Fruit fly (Drosophila melanogaster) whole organism, embryonic: ENCODE results near the gene Mvd.
A peak's percentile ranks its signal among the peaks of the same experiment; 100 is the strongest.

ENCODE experiments used
- Adf1 ChIP-seq: fragments of 200-800 bp; sonication (Bioruptor generic); IDR thresholded peaks from 2 replicates; pipeline ENCODE4 v1.3.6; 2022; ENCODE audit warnings: missing biosample characterization, missing genetic modification characterization
- Antp ChIP-seq: fragments of 200-800 bp; sonication (Bioruptor generic); optimal IDR thresholded peaks from 3 replicates; lab custom pipeline; 2016; ENCODE audit warnings: missing biosample characterization, missing genetic modification characterization
- B-H2 ChIP-seq: fragments of 200-800 bp; sonication (Bioruptor generic); optimal IDR thresholded peaks from 2 replicates; lab custom pipeline; 2018; ENCODE audit warnings: missing biosample characterization, mild to moderate bottlenecking, missing genetic modification characterization
- Bgb ChIP-seq: fragments of 200-800 bp; sonication (Bioruptor generic); IDR thresholded peaks from 2 replicates; pipeline ENCODE4 v1.3.6; 2022; ENCODE audit warnings: missing biosample characterization, missing genetic modification characterization; ENCODE audit not compliant: partially characterized antibody
- C15 ChIP-seq: fragments of 200-800 bp; sonication (Bioruptor generic); IDR thresholded peaks from 3 replicates; pipeline ENCODE4 v1.3.6; 2022; ENCODE audit warnings: missing biosample characterization, missing genetic modification characterization
- CG11085 ChIP-seq: fragments of 200-800 bp; sonication (Bioruptor generic); IDR thresholded peaks from 2 replicates; pipeline ENCODE4 v1.3.6; 2022; ENCODE audit warnings: missing biosample characterization, missing genetic modification characterization
- CG12071 ChIP-seq: fragments of 200-800 bp; sonication (Bioruptor generic); optimal IDR thresholded peaks from 3 replicates; lab custom pipeline; 2018; ENCODE audit warnings: missing biosample characterization, mild to moderate bottlenecking, missing genetic modification characterization
- CG14014 ChIP-seq: fragments of 200-800 bp; sonication (Bioruptor generic); IDR thresholded peaks from 2 replicates; pipeline ENCODE4 v1.3.6; 2022; ENCODE audit warnings: missing biosample characterization, missing genetic modification characterization
- CG14050 ChIP-seq: fragments of 200-800 bp; sonication (Bioruptor generic); IDR thresholded peaks from 3 replicates; pipeline ENCODE4 v1.3.6; 2022; ENCODE audit warnings: missing biosample characterization, missing genetic modification characterization
- CG15011 ChIP-seq: fragments of 200-800 bp; sonication (Bioruptor generic); optimal IDR thresholded peaks from 3 replicates; lab custom pipeline; 2018; ENCODE audit warnings: missing biosample characterization, mild to moderate bottlenecking, missing genetic modification characterization
- CG1529 ChIP-seq: fragments of 200-800 bp; sonication (Bioruptor generic); optimal IDR thresholded peaks from 3 replicates; lab custom pipeline; 2018; ENCODE audit warnings: missing biosample characterization, missing genetic modification characterization
- CG17568 ChIP-seq: fragments of 200-800 bp; sonication (Bioruptor generic); optimal IDR thresholded peaks from 2 replicates; lab custom pipeline; 2018; ENCODE audit warnings: missing biosample characterization, mild to moderate bottlenecking, missing genetic modification characterization, moderate library complexity
- CG17912 ChIP-seq: fragments of 200-800 bp; sonication (Bioruptor generic); optimal IDR thresholded peaks from 2 replicates; lab custom pipeline; 2018; ENCODE audit warnings: missing biosample characterization, mild to moderate bottlenecking, missing genetic modification characterization
- CG18764 ChIP-seq: fragments of 200-800 bp; sonication (Bioruptor generic); optimal IDR thresholded peaks from 3 replicates; lab custom pipeline; 2016; ENCODE audit warnings: missing biosample characterization, missing genetic modification characterization
- CG2875 ChIP-seq: fragments of 200-800 bp; sonication (Bioruptor generic); optimal IDR thresholded peaks from 2 replicates; lab custom pipeline; 2017; ENCODE audit warnings: missing biosample characterization, mild to moderate bottlenecking, missing genetic modification characterization, missing genetic modification reagents
- CG2889 ChIP-seq: fragments of 200-800 bp; sonication (Bioruptor generic); IDR thresholded peaks from 3 replicates; pipeline ENCODE4 v1.3.6; 2022; ENCODE audit warnings: missing biosample characterization, missing genetic modification characterization
- CG31365 ChIP-seq: fragments of 200-800 bp; sonication (Bioruptor generic); optimal IDR thresholded peaks from 2 replicates; lab custom pipeline; 2018; ENCODE audit warnings: missing biosample characterization, mild to moderate bottlenecking, missing genetic modification characterization
- CG4282 ChIP-seq: fragments of 200-800 bp; sonication (Bioruptor generic); optimal IDR thresholded peaks from 2 replicates; lab custom pipeline; 2016; ENCODE audit warnings: missing biosample characterization, missing genetic modification characterization
- CG4328 ChIP-seq: fragments of 200-800 bp; sonication (Bioruptor generic); optimal IDR thresholded peaks from 3 replicates; lab custom pipeline; 2017; ENCODE audit warnings: missing biosample characterization, missing genetic modification reagents, missing genetic modification characterization
- CG6791 ChIP-seq: fragments of 200-800 bp; sonication (Bioruptor generic); IDR thresholded peaks from 3 replicates; pipeline ENCODE4 v1.3.6; 2022; ENCODE audit warnings: missing biosample characterization, missing genetic modification characterization; ENCODE audit not compliant: partially characterized antibody
- CG7745 ChIP-seq: fragments of 200-800 bp; sonication (Bioruptor generic); optimal IDR thresholded peaks from 2 replicates; lab custom pipeline; 2018; ENCODE audit warnings: missing biosample characterization, mild to moderate bottlenecking, missing genetic modification characterization, moderate library complexity
- CG8765 ChIP-seq: fragments of 200-800 bp; sonication (Bioruptor generic); IDR thresholded peaks from 2 replicates; pipeline ENCODE4 v1.3.6; 2022; ENCODE audit warnings: missing biosample characterization, missing genetic modification characterization
- CG9932 ChIP-seq: fragments of 200-800 bp; sonication (Bioruptor generic); IDR thresholded peaks from 2 replicates; pipeline ENCODE4 v1.3.6; 2022; ENCODE audit warnings: missing biosample characterization, missing genetic modification characterization
- CTCF ChIP-seq: fragments of 200-800 bp; sonication (Bioruptor generic); optimal IDR thresholded peaks from 2 replicates; lab custom pipeline; 2017; ENCODE audit warnings: missing biosample characterization, mild to moderate bottlenecking, missing genetic modification characterization, moderate library complexity
- Chrac-16 ChIP-seq: fragments of 200-800 bp; sonication (Bioruptor generic); optimal IDR thresholded peaks from 3 replicates; lab custom pipeline; 2016; ENCODE audit warnings: missing biosample characterization, missing genetic modification characterization
- CkIIα-i1 ChIP-seq: fragments of 200-800 bp; sonication (Bioruptor generic); IDR thresholded peaks from 2 replicates; pipeline ENCODE4 v1.3.6; 2022; ENCODE audit warnings: missing biosample characterization, missing genetic modification characterization
- Doc2 ChIP-seq: fragments of 200-800 bp; sonication (Bioruptor generic); IDR thresholded peaks from 2 replicates; pipeline ENCODE4 v1.3.6; 2022; ENCODE audit warnings: missing biosample characterization, missing genetic modification characterization
- Dp ChIP-seq: fragments of 200-800 bp; sonication (Bioruptor generic); optimal IDR thresholded peaks from 2 replicates; lab custom pipeline; 2018; ENCODE audit warnings: missing biosample characterization, mild to moderate bottlenecking, missing genetic modification characterization, moderate library complexity
- Dref ChIP-seq: fragments of 200-800 bp; sonication (Bioruptor generic); IDR thresholded peaks from 2 replicates; pipeline ENCODE4 v1.3.6; 2022; ENCODE audit warnings: missing biosample characterization, missing genetic modification characterization
- Fer2 ChIP-seq: fragments of 200-800 bp; sonication (Bioruptor generic); optimal IDR thresholded peaks from 2 replicates; lab custom pipeline; 2018; ENCODE audit warnings: missing biosample characterization, mild to moderate bottlenecking, missing genetic modification characterization, moderate library complexity
- HLH54F ChIP-seq: fragments of 200-800 bp; sonication (Bioruptor generic); optimal IDR thresholded peaks from 3 replicates; lab custom pipeline; 2016; ENCODE audit warnings: missing biosample characterization, missing genetic modification characterization
- Mes4 ChIP-seq: fragments of 200-800 bp; sonication (Bioruptor generic); optimal IDR thresholded peaks from 2 replicates; lab custom pipeline; 2016; ENCODE audit warnings: missing biosample characterization, missing genetic modification characterization
- NFAT ChIP-seq: fragments of 200-800 bp; sonication (Bioruptor generic); IDR thresholded peaks from 2 replicates; pipeline ENCODE4 v1.3.6; 2022; ENCODE audit warnings: missing biosample characterization, missing genetic modification characterization
- Pdp1 ChIP-seq, 2 experiments: fragments of 200-800 bp; sonication (Bioruptor generic); optimal IDR thresholded peaks; 3 replicates each; lab custom pipeline; 2016; ENCODE audit warnings: missing biosample characterization in 2 of 2, missing genetic modification characterization in 2 of 2, mild to moderate bottlenecking in 1 of 2, moderate library complexity in 1 of 2
- chinmo ChIP-seq: fragments of 200-800 bp; sonication (Bioruptor generic); IDR thresholded peaks from 4 replicates; pipeline ENCODE4 v1.3.6; 2022; ENCODE audit warnings: missing biosample characterization, missing genetic modification characterization; ENCODE audit not compliant: partially characterized antibody
- ems ChIP-seq: fragments of 200-800 bp; sonication (Bioruptor generic); optimal IDR thresholded peaks from 3 replicates; lab custom pipeline; 2016; ENCODE audit warnings: missing biosample characterization, missing genetic modification characterization
- fd102C ChIP-seq: fragments of 200-800 bp; sonication (Bioruptor generic); optimal IDR thresholded peaks from 2 replicates; lab custom pipeline; 2018; ENCODE audit warnings: missing biosample characterization, mild to moderate bottlenecking, missing genetic modification characterization, moderate library complexity
- grau ChIP-seq: fragments of 200-800 bp; optimal IDR thresholded peaks from 3 replicates; lab custom pipeline; 2019; ENCODE audit warnings: missing biosample characterization, mild to moderate bottlenecking, missing genetic modification characterization, moderate library complexity
- gro ChIP-seq: fragments of 200-800 bp; sonication (Bioruptor generic); optimal IDR thresholded peaks from 2 replicates; lab custom pipeline; 2016; ENCODE audit warnings: missing biosample characterization, missing genetic modification characterization
- gsb ChIP-seq: fragments of 200-800 bp; sonication (Bioruptor generic); IDR thresholded peaks from 2 replicates; pipeline ENCODE4 v1.3.6; 2022; ENCODE audit warnings: missing biosample characterization, missing genetic modification characterization
- her ChIP-seq: fragments of 200-800 bp; sonication (Bioruptor generic); optimal IDR thresholded peaks from 2 replicates; lab custom pipeline; 2016; ENCODE audit warnings: missing biosample characterization, missing genetic modification characterization
- jumu ChIP-seq: fragments of 200-800 bp; sonication (Bioruptor generic); optimal IDR thresholded peaks from 3 replicates; lab custom pipeline; 2016; ENCODE audit warnings: missing biosample characterization, missing genetic modification characterization
- lilli ChIP-seq: fragments of 200-800 bp; sonication (Bioruptor generic); optimal IDR thresholded peaks from 3 replicates; lab custom pipeline; 2016; ENCODE audit warnings: missing biosample characterization, missing genetic modification characterization
- lmd ChIP-seq: fragments of 200-800 bp; sonication (Bioruptor generic); IDR thresholded peaks from 2 replicates; pipeline ENCODE4 v1.3.6; 2022; ENCODE audit warnings: missing biosample characterization, missing genetic modification characterization
- p53 ChIP-seq: fragments of 200-800 bp; sonication (Bioruptor generic); optimal IDR thresholded peaks from 2 replicates; lab custom pipeline; 2016; ENCODE audit warnings: missing biosample characterization, missing genetic modification characterization
- row ChIP-seq: fragments of 200-800 bp; sonication (Bioruptor generic); IDR thresholded peaks from 3 replicates; pipeline ENCODE4 v1.3.6; 2022; ENCODE audit warnings: missing biosample characterization, missing genetic modification characterization
- sens-2 ChIP-seq: fragments of 200-800 bp; sonication (Bioruptor generic); IDR thresholded peaks from 2 replicates; pipeline ENCODE4 v1.3.6; 2022; ENCODE audit warnings: missing biosample characterization, missing genetic modification characterization
- sna ChIP-seq: fragments of 200-800 bp; sonication (Bioruptor generic); IDR thresholded peaks from 2 replicates; pipeline ENCODE4 v1.3.6; 2022; ENCODE audit warnings: missing biosample characterization, missing genetic modification characterization; ENCODE audit not compliant: partially characterized antibody
- sob ChIP-seq: fragments of 200-800 bp; sonication (Bioruptor generic); IDR thresholded peaks from 2 replicates; pipeline ENCODE4 v1.3.6; 2022; ENCODE audit warnings: missing biosample characterization, missing genetic modification characterization
- ssp ChIP-seq: fragments of 200-800 bp; sonication (Bioruptor generic); IDR thresholded peaks from 2 replicates; pipeline ENCODE4 v1.3.6; 2022; ENCODE audit warnings: missing biosample characterization, missing genetic modification characterization
- twi ChIP-seq: fragments of 200-800 bp; optimal IDR thresholded peaks from 2 replicates; lab custom pipeline; 2019; ENCODE audit warnings: missing biosample characterization, mild to moderate bottlenecking, missing genetic modification characterization, moderate library complexity
- zen ChIP-seq: fragments of 200-800 bp; sonication (Bioruptor generic); optimal IDR thresholded peaks from 3 replicates; lab custom pipeline; 2018; ENCODE audit warnings: missing biosample characterization, mild to moderate bottlenecking, missing genetic modification characterization, moderate library complexity

Mvd gene

dm6 chrX:15703720-15704206, 45.2 kb upstream of the Mvd start, which contains the start of the genes Pis and Hap40 (continued):
- peak; percentile 63 for TF ChIP-seq twi (tag; lab: Kevin White, UChicago)
- TF ChIP-seq CG4282 (GFP tag; lab: Kevin White, UChicago), result no peak
- TF ChIP-seq CG4328 (GFP tag; lab: Kevin White, UChicago), result peak; percentile 31
- TF ChIP-seq gro (GFP tag; lab: Kevin White, UChicago), result peak; percentile 41
- 0 out of 2 replicates have a peak, but pooled peaks have one; percentile 15 for TF ChIP-seq Dref (GFP tag; lab: Robert Waterston, UW)
- no peak for TF ChIP-seq C15 (GFP tag; lab: Robert Waterston, UW)
- TF ChIP-seq sens-2 (GFP tag; lab: Robert Waterston, UW), result no peak
- TF ChIP-seq Mes4 (GFP tag; lab: Kevin White, UChicago), result no peak
- TF ChIP-seq CkIIα-i1, result no peak
- no peak for TF ChIP-seq CG2875
- no peak for TF ChIP-seq her (GFP tag; lab: Kevin White, UChicago)
- peak; percentile 30 for TF ChIP-seq Antp
- peak; percentile 83 for TF ChIP-seq CG9932
- peak; percentile 55 for TF ChIP-seq jumu (GFP tag; lab: Kevin White, UChicago)
- peak; percentile 65 for TF ChIP-seq HLH54F
- no peak for TF ChIP-seq Bgb (GFP tag; lab: Robert Waterston, UW)
- no peak for TF ChIP-seq CG17568 (GFP tag; lab: Kevin White, UChicago)
- no peak for TF ChIP-seq p53
- TF ChIP-seq CG12071 (GFP tag; lab: Kevin White, UChicago), result no peak
- 0 out of 2 replicates have a peak, but pooled peaks have one; percentile 24 for TF ChIP-seq Adf1 (GFP tag; lab: Robert Waterston, UW)
- TF ChIP-seq chinmo (GFP tag; lab: Robert Waterston, UW), result no peak
- TF ChIP-seq CG7745 (tag; lab: Kevin White, UChicago), result no peak
- TF ChIP-seq sna, result no peak
- TF ChIP-seq NFAT (GFP tag; lab: Robert Waterston, UW), result peak; percentile 66
- TF ChIP-seq CG11085 (GFP tag; lab: Robert Waterston, UW), result peak; percentile 46; the same call in 1 of the 2 replicates
- TF ChIP-seq ems (GFP tag; lab: Kevin White, UChicago), result peak; percentile 34
- no peak for TF ChIP-seq Dp (GFP tag; lab: Kevin White, UChicago)
- no peak for TF ChIP-seq gsb
- peak; percentile 42 to 74 for TF ChIP-seq Pdp1 (GFP tag; optimal IDR thresholded peaks at IDR 0.05; lab: Kevin White, UChicago)
- TF ChIP-seq fd102C, result no peak
- TF ChIP-seq grau, result peak; percentile 84
- peak; percentile 93 for TF ChIP-seq row
- TF ChIP-seq B-H2 (GFP tag; lab: Kevin White, UChicago), result peak; percentile 53
- TF ChIP-seq CG17912 (GFP tag; lab: Kevin White, UChicago), result no peak
- no peak; the same call in 2 of the 3 replicates for TF ChIP-seq CG14050
- peak; percentile 94 for TF ChIP-seq ssp
- no peak for TF ChIP-seq CG31365 (tag; lab: Kevin White, UChicago)
- TF ChIP-seq Fer2 (tag; lab: Kevin White, UChicago), result peak; percentile 64
- peak; percentile 73; the same call in 2 of the 3 replicates for TF ChIP-seq CG2889 (GFP tag; lab: Robert Waterston, UW)
- no peak for TF ChIP-seq CG8765
- peak; percentile 13 for TF ChIP-seq CTCF (GFP tag; lab: Kevin White, UChicago)
- peak; percentile 77 for TF ChIP-seq lilli (GFP tag; lab: Kevin White, UChicago)
- peak; percentile 80 for TF ChIP-seq CG14014 (GFP tag; lab: Robert Waterston, UW)
- peak; percentile 43 for TF ChIP-seq CG18764
- TF ChIP-seq CG1529 (GFP tag; lab: Kevin White, UChicago), result peak; percentile 35
- TF ChIP-seq CG6791 (GFP tag; lab: Robert Waterston, UW), result no peak
- TF ChIP-seq Chrac-16 (GFP tag; lab: Kevin White, UChicago), result peak; percentile 74
- TF ChIP-seq sob (GFP tag; lab: Robert Waterston, UW), result peak; percentile 68; the same call in 1 of the 2 replicates
- TF ChIP-seq zen (tag; lab: Kevin White, UChicago), result peak; percentile 72
- TF ChIP-seq CG15011, result peak; percentile 32
- no peak for TF ChIP-seq Doc2
- TF ChIP-seq lmd (GFP tag; lab: Robert Waterston, UW), result peak; percentile 86
